Worm (Caenorhabditis elegans) whole organism, L2 larva: ENCODE results near the gene nhr-138.

Experiments
- alr-1 ChIP-seq: fragments of 150-350 bp; optimal IDR thresholded peaks from 2 replicates; lab custom pipeline; 2014; ENCODE audit warnings: missing biosample characterization, missing genetic modification characterization
- ceh-16 ChIP-seq: fragments of 150-350 bp; optimal IDR thresholded peaks from 2 replicates; lab custom pipeline; 2014; ENCODE audit warnings: missing biosample characterization, missing genetic modification characterization
- lin-39 ChIP-seq: fragments of 150-350 bp; optimal IDR thresholded peaks from 2 replicates; lab custom pipeline; 2014; ENCODE audit warnings: missing biosample characterization, missing genetic modification reagents, missing genetic modification characterization
- nhr-6 ChIP-seq: fragments of 150-350 bp; optimal IDR thresholded peaks from 2 replicates; lab custom pipeline; 2014; ENCODE audit warnings: missing biosample characterization, missing genetic modification characterization
- unc-55 ChIP-seq: fragments of 150-350 bp; sonication (generic microtip); optimal IDR thresholded peaks from 3 replicates; lab custom pipeline; 2014; ENCODE audit warnings: missing biosample characterization, missing genetic modification reagents, missing genetic modification characterization

DNA sequence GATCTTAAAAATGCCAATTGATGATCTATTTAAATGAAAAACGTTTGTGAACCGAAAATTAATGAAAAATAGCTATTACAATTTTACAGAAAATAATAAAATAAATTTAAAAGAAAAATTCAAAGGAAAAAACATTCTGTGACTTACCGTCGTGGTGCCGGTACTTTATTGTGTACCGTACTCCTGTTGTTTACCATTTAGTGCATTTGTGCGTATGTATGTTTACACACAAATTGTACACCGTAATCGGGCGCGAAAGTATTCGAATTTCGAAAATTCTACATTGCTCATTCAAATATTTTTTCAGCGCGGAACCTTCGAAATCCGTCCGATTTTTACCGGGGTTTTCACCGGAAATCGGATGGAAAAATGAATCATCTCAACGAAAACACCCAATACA is 53.0 kb downstream of the nhr-138 start, which contains the start of gene T13F2.6:
- TF ChIP-seq lin-39 (tag; lab: Kevin White, UChicago) (no peak), alr-1 (tag; lab: Kevin White, UChicago) (no peak), unc-55 (GFP tag; lab: Kevin White, UChicago) (no peak), nhr-6 (no peak), ceh-16 (tag; lab: Kevin White, UChicago) (no peak)
